Fruit fly (Drosophila melanogaster) S2 (cell line): ENCODE measurements around the gene Glg1.
A peak's percentile ranks its signal among the peaks of the same experiment; 100 is the strongest.

Experiments used
- CG8478 ChIP-seq: fragments of >200 bp; optimal IDR thresholded peaks from 2 replicates; lab custom pipeline; 2018
- CTCF ChIP-seq, 2 experiments: fragments of >200 bp; optimal IDR thresholded peaks; 2 replicates each; lab custom pipeline; 2018

Glg1 gene

dm6 chr3L:21476429-21477006, 30.8 kb downstream of the Glg1 start, which contains the start of gene croc:
croc (minus strand) TSS chr3L:21476479.
- TF ChIP-seq CG8478 (lab: Kevin White, UChicago), result no peak
- TF ChIP-seq CTCF (optimal IDR thresholded peaks at IDR 0.05; lab: Kevin White, UChicago), result peak in 1 of 2 experiments; percentile 12

dm6 chr3L:21471895-21472294, 35.4 kb downstream of the Glg1 start:
- no peak for TF ChIP-seq CTCF (optimal IDR thresholded peaks at IDR 0.05; lab: Kevin White, UChicago)
- no peak for TF ChIP-seq CG8478 (lab: Kevin White, UChicago)

- TF ChIP-seq CTCF (optimal IDR thresholded peaks at IDR 0.05; lab: Kevin White, UChicago) (no peak), CG8478 (lab: Kevin White, UChicago) (no peak)
These were observed 41.9 kb downstream of the Glg1 start for dm6 chr3L:21465261-21466112.

dm6 chr3L:21464240-21464639, 43.1 kb downstream of the Glg1 start:
- TF ChIP-seq CG8478 (lab: Kevin White, UChicago), result no peak
- no peak for TF ChIP-seq CTCF (optimal IDR thresholded peaks at IDR 0.05; lab: Kevin White, UChicago)

- TF ChIP-seq CTCF (optimal IDR thresholded peaks at IDR 0.05; lab: Kevin White, UChicago) (no peak), CG8478 (lab: Kevin White, UChicago) (no peak)
These were observed 44.5 kb downstream of the Glg1 start for dm6 chr3L:21462860-21463259.

- TF ChIP-seq CTCF (optimal IDR thresholded peaks at IDR 0.05; lab: Kevin White, UChicago) (no peak), CG8478 (lab: Kevin White, UChicago) (no peak)
These were observed 47.0 kb downstream of the Glg1 start for dm6 chr3L:21460149-21460873.

- TF ChIP-seq CG8478 (lab: Kevin White, UChicago) (no peak), CTCF (optimal IDR thresholded peaks at IDR 0.05; lab: Kevin White, UChicago) (no peak)
These were observed 48.6 kb downstream of the Glg1 start for dm6 chr3L:21458736-21459135.

dm6 chr3L:21455196-21455595, 52.1 kb downstream of the Glg1 start:
- TF ChIP-seq CTCF (optimal IDR thresholded peaks at IDR 0.05; lab: Kevin White, UChicago) (no peak), CG8478 (lab: Kevin White, UChicago) (no peak)

- no peak for TF ChIP-seq CTCF (optimal IDR thresholded peaks at IDR 0.05; lab: Kevin White, UChicago)
- no peak for TF ChIP-seq CG8478 (lab: Kevin White, UChicago)
These were observed 53.7 kb downstream of the Glg1 start for dm6 chr3L:21453623-21454022.

- no peak for TF ChIP-seq CTCF (optimal IDR thresholded peaks at IDR 0.05; lab: Kevin White, UChicago)
- TF ChIP-seq CG8478 (lab: Kevin White, UChicago), result no peak
These were observed 56.9 kb downstream of the Glg1 start for dm6 chr3L:21450486-21450885.

- no peak for TF ChIP-seq CG8478 (lab: Kevin White, UChicago)
- TF ChIP-seq CTCF (optimal IDR thresholded peaks at IDR 0.05; lab: Kevin White, UChicago), result no peak
These were observed 58.0 kb downstream of the Glg1 start for dm6 chr3L:21449336-21449735.
